Fruit fly (Drosophila melanogaster): ENCODE measurements around the gene Sirt4.

The Sirt4 gene

DNA sequence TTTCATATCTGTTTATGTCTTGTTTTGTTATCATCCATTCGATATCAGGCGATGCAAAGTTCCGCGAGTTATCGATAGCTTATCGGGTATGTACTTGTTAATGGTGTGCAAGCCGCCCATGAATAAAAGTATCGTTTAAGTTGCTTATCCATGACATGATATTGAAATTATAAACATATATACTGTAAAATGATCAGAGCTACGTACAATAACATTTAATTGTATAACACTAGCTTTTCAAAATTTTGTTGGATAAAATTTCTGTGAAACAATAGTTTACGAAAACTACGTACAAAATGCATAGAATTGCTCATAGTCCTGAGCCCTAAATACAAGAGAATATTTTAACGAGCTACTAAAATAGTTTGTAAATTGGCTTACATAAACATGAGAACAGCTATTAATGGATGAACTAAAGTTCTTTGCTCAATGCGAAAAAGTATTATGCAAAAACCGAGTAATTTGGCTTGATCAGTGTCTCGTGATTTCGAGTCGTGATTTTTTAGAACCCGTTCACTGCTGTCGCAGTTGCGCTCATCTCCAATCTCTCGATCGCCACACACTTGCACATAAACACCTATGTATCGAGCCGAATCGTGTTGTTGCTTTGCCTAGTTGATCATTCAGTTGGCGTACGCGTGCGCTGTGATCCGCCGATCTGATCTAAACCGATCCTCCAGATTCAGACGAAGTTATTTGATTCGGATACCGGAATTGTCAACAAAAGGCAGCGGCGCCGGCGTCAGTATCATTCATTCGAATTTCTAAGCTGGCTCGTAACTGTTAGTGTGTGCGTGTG, 23.9 kb upstream of the Sirt4 start, which contains the start of the genes PGAP1 and cv (continued):
- TF ChIP-seq Sox14 (GFP tag; optimal IDR thresholded peaks at IDR 0.05) (peak; percentile 55), Eip75B (GFP tag; optimal IDR thresholded peaks at IDR 0.05) (no peak), CG8632 (GFP tag; optimal IDR thresholded peaks at IDR 0.05) (no peak), CG6163 (GFP tag; IDR thresholded peaks at IDR 0.05) (peak; percentile 19; the same call in 1 of the 3 replicates), cyc (GFP tag; optimal IDR thresholded peaks at IDR 0.05) (peak; percentile 13), Ets21C (GFP tag; optimal IDR thresholded peaks at IDR 0.05) (peak; percentile 30), CG6854 (GFP tag; optimal IDR thresholded peaks at IDR 0.05) (no peak), topi (GFP tag; optimal IDR thresholded peaks at IDR 0.05) (no peak), Met (GFP tag; optimal IDR thresholded peaks at IDR 0.05) (no peak), Sox15 (GFP tag; optimal IDR thresholded peaks at IDR 0.05) (no peak), Lpt (GFP tag; optimal IDR thresholded peaks at IDR 0.05) (no peak), Gug (GFP tag; IDR thresholded peaks at IDR 0.05) (no peak), Hr39 (GFP tag; optimal IDR thresholded peaks at IDR 0.05) (peak; percentile 49), Smox (GFP tag; optimal IDR thresholded peaks at IDR 0.05) (no peak), svp (GFP tag) (no peak), fd59A (GFP tag; optimal IDR thresholded peaks at IDR 0.05) (no peak), CG6808 (GFP tag; optimal IDR thresholded peaks at IDR 0.05) (no peak), dac (GFP tag; optimal IDR thresholded peaks at IDR 0.05) (no peak), CG11294 (GFP tag; IDR thresholded peaks at IDR 0.05) (no peak), CG31627 (GFP tag; optimal IDR thresholded peaks at IDR 0.05) (peak; percentile 29), CG16779 (tag; optimal IDR thresholded peaks at IDR 0.05) (no peak), spab (GFP tag; optimal IDR thresholded peaks at IDR 0.05) (no peak), eg (GFP tag; IDR thresholded peaks at IDR 0.05) (0 out of 3 replicates have a peak, but pooled peaks have one; percentile 4), CG8319 (GFP tag; optimal IDR thresholded peaks at IDR 0.05) (no peak), fd85E (GFP tag; optimal IDR thresholded peaks at IDR 0.05) (no peak)

dm6 chrX:5682940-5683339, 17.2 kb upstream of the Sirt4 start, which contains the start of gene CG42449:
TSS of gene CG42449 (plus strand) at chrX:5683240.
- no peak for TF ChIP-seq CG7368 (GFP tag; optimal IDR thresholded peaks at IDR 0.05)
- TF ChIP-seq CG6808 (GFP tag; optimal IDR thresholded peaks at IDR 0.05) = no peak
- no peak for TF ChIP-seq fd85E (GFP tag; optimal IDR thresholded peaks at IDR 0.05)
- no peak for TF ChIP-seq CG1621 (tag; optimal IDR thresholded peaks at IDR 0.05)

- TF ChIP-seq CG8632 (GFP tag; optimal IDR thresholded peaks at IDR 0.05) (no peak), Sox14 (GFP tag; optimal IDR thresholded peaks at IDR 0.05) (no peak), topi (GFP tag; optimal IDR thresholded peaks at IDR 0.05) (no peak), CG11294 (GFP tag; IDR thresholded peaks at IDR 0.05) (no peak), fkh (GFP tag; optimal IDR thresholded peaks at IDR 0.05) (peak; percentile 1), Smox (GFP tag; optimal IDR thresholded peaks at IDR 0.05) (no peak), CG11762 (GFP tag; optimal IDR thresholded peaks at IDR 0.05; ENCODE audit: insufficient read depth) (no peak), Eip78C (GFP tag) (peak; percentile 57), fd85E (GFP tag; optimal IDR thresholded peaks at IDR 0.05) (no peak), Hr39 (GFP tag; optimal IDR thresholded peaks at IDR 0.05) (no peak), Lpt (GFP tag; optimal IDR thresholded peaks at IDR 0.05) (no peak), OdsH (GFP tag; optimal IDR thresholded peaks at IDR 0.05) (no peak)
Observed at dm6 chrX:5679933-5680667, 14.4 kb upstream of the Sirt4 start, which contains the start of the genes Tre1 and Gr5a. TSS of gene Tre1 (minus strand) at chrX:5679977. TSS of gene Gr5a (plus strand) at chrX:5680617.

DNA sequence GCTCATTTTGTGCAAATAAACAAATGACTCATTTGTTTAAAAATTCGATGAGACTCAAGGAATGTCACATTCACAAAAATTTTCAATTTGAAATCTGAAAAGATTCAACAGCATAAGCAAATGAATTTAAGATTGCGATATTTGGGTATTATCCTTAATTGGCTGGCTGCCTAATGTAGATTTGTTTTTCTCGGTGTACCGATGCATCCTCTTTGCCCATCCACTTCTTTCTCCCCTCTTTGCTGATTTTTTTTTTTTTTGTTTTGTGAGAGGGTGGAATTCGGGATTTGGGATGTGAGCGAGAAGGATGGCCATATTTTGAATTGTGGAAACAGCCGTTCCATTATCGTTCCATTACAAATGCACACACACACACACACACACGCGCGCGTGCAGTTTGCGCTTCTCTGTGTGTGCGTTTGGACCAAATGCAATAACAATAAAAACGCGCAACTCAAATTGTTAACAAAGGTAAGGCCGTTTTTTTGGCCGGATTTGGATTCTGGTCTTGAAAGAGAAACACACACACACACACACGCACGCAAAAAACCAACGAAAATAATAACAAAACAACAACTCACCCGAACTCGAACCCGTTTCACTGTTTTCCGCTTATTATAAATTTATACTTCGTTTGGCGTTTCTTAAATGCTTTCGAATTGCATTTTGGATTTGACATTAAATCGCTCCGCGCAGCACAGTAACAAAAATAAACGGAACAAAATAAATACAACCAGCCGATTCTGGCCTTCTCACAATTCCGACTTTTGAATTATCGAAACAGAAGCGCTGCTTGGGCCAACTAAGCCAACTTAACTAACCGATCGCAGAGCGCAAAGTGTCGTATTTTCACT, 13.6 kb upstream of the Sirt4 start:
- TF ChIP-seq cyc (GFP tag; optimal IDR thresholded peaks at IDR 0.05) (peak; percentile 84), Ets21C (GFP tag; optimal IDR thresholded peaks at IDR 0.05) (peak; percentile 76), lz (GFP tag; optimal IDR thresholded peaks at IDR 0.05) (peak; percentile 83), Sox102F (GFP tag; optimal IDR thresholded peaks at IDR 0.05) (peak; percentile 80), fd85E (GFP tag; optimal IDR thresholded peaks at IDR 0.05) (no peak), CG4318 (GFP tag; optimal IDR thresholded peaks at IDR 0.05) (no peak), salr (GFP tag; optimal IDR thresholded peaks at IDR 0.05) (peak in 1 of 2 experiments; percentile 15), CG7368 (GFP tag; optimal IDR thresholded peaks at IDR 0.05) (no peak), CG8119 (GFP tag; IDR thresholded peaks at IDR 0.05) (peak; percentile 53; the same call in 1 of the 3 replicates), topi (GFP tag; optimal IDR thresholded peaks at IDR 0.05) (peak; percentile 84), Hr39 (GFP tag; optimal IDR thresholded peaks at IDR 0.05) (peak; percentile 86), CG6792 (GFP tag; optimal IDR thresholded peaks at IDR 0.05) (peak; percentile 72), CG6854 (GFP tag; optimal IDR thresholded peaks at IDR 0.05) (peak; percentile 59), CG32006 (GFP tag; optimal IDR thresholded peaks at IDR 0.05) (peak; percentile 64), OdsH (GFP tag; optimal IDR thresholded peaks at IDR 0.05) (no peak), Eip93F (GFP tag; optimal IDR thresholded peaks at IDR 0.05) (no peak), Lpt (GFP tag; optimal IDR thresholded peaks at IDR 0.05) (no peak), CG11902 (GFP tag; optimal IDR thresholded peaks at IDR 0.05) (peak; percentile 51)

All from whole organism, prepupa.